Worm (Caenorhabditis elegans) whole organism, L1 larva: ENCODE results near the gene ceh-34.

Source experiments
- aha-1 ChIP-seq: fragments of 150-350 bp; optimal IDR thresholded peaks from 2 replicates; lab custom pipeline; 2014; ENCODE audit warnings: missing biosample characterization, missing genetic modification characterization
- blmp-1 ChIP-seq: fragments of 150-350 bp; optimal IDR thresholded peaks from 2 replicates; lab custom pipeline; 2014; ENCODE audit warnings: missing biosample characterization, missing genetic modification characterization
- ceh-82 ChIP-seq, 3 experiments: fragments of 150-350 bp in 1 of 3; sonication (generic microtip) in 2 of 3; optimal IDR thresholded peaks; 2 replicates each; lab custom pipeline; 2014 to 2017; ENCODE audit warnings: missing biosample characterization in 3 of 3, missing genetic modification characterization in 3 of 3
- ces-1 ChIP-seq: fragments of 150-350 bp; optimal IDR thresholded peaks from 2 replicates; lab custom pipeline; 2014; ENCODE audit warnings: missing biosample characterization, missing genetic modification reagents, missing genetic modification characterization
- dpl-1 ChIP-seq, 3 experiments: fragments of 150-350 bp in 2 of 3; sonication (generic microtip) in 1 of 3; optimal IDR thresholded peaks; 2 replicates each; lab custom pipeline; 2014 to 2017; ENCODE audit warnings: missing biosample characterization in 3 of 3, missing genetic modification characterization in 3 of 3, missing genetic modification reagents in 3 of 3
- fkh-10 ChIP-seq: sonication (generic microtip); optimal IDR thresholded peaks from 2 replicates; lab custom pipeline; 2017; ENCODE audit warnings: missing biosample characterization, missing genetic modification reagents, missing genetic modification characterization
- lin-13 ChIP-seq: fragments of 150-350 bp; optimal IDR thresholded peaks from 2 replicates; lab custom pipeline; 2014; ENCODE audit warnings: missing biosample characterization, missing genetic modification reagents, missing genetic modification characterization
- lin-35 ChIP-seq, 2 experiments: fragments of 150-350 bp; optimal IDR thresholded peaks; 2 replicates each; lab custom pipeline; 2014; ENCODE audit warnings: missing biosample characterization in 2 of 2, missing genetic modification characterization in 2 of 2, missing genetic modification reagents in 2 of 2
- mdl-1 ChIP-seq, 2 experiments: fragments of 150-350 bp; optimal IDR thresholded peaks; 2 replicates each; lab custom pipeline; 2014 to 2017; ENCODE audit warnings: missing biosample characterization in 2 of 2, missing genetic modification characterization in 2 of 2, inconsistent platforms in 1 of 2
- nhr-28 ChIP-seq: fragments of 150-350 bp; optimal IDR thresholded peaks from 2 replicates; lab custom pipeline; 2014; ENCODE audit warnings: missing biosample characterization, missing genetic modification characterization
- sox-4 ChIP-seq: sonication (generic microtip); optimal IDR thresholded peaks from 2 replicates; lab custom pipeline; 2016; ENCODE audit warnings: missing genetic modification characterization, missing compliant biosample characterization
- vab-15 ChIP-seq: sonication (generic microtip); optimal IDR thresholded peaks from 2 replicates; lab custom pipeline; 2017; ENCODE audit warnings: missing genotype, mild to moderate bottlenecking, missing genetic modification characterization, missing compliant biosample characterization
- ztf-11 ChIP-seq, 2 experiments: sonication (generic microtip); optimal IDR thresholded peaks; 2 replicates each; lab custom pipeline; 2016 to 2017; ENCODE audit warnings: missing genetic modification characterization in 2 of 2, missing biosample characterization in 1 of 2, missing compliant biosample characterization in 1 of 2

ce11 chrV:5278001-5278400 lies 41.4 kb downstream of the ceh-34 start, which contains the start of gene B0238.9:
- TF ChIP-seq lin-13 (GFP tag; lab: Kevin White, UChicago) = no peak
- TF ChIP-seq vab-15 (tag; lab: Kevin White, UChicago) = no peak
- no peak for TF ChIP-seq mdl-1 (tag; optimal IDR thresholded peaks at IDR 0.05; lab: Kevin White, UChicago)
- no peak for TF ChIP-seq ztf-11 (tag; optimal IDR thresholded peaks at IDR 0.05; lab: Kevin White, UChicago)
- no peak for TF ChIP-seq ceh-82 (tag; optimal IDR thresholded peaks at IDR 0.05; lab: Kevin White, UChicago)
- TF ChIP-seq nhr-28 (tag; lab: Kevin White, UChicago) = no peak
- no peak for TF ChIP-seq lin-35 (GFP tag; optimal IDR thresholded peaks at IDR 0.05; lab: Kevin White, UChicago)
- TF ChIP-seq ces-1 (GFP tag; lab: Kevin White, UChicago) = no peak
- no peak for TF ChIP-seq blmp-1 (tag; lab: Kevin White, UChicago)
- TF ChIP-seq fkh-10 (GFP tag; lab: Kevin White, UChicago) = no peak
- TF ChIP-seq aha-1 (tag; lab: Kevin White, UChicago) = no peak
- no peak for TF ChIP-seq sox-4 (tag; lab: Kevin White, UChicago)
- no peak for TF ChIP-seq dpl-1 (GFP tag; optimal IDR thresholded peaks at IDR 0.05; lab: Kevin White, UChicago)
